Worm (Caenorhabditis elegans) whole organism, L4 larva: ENCODE measurements around the gene suds-3.

ENCODE experiments used
- D1046.2 ChIP-seq: fragments of 200-800 bp; sonication (Bioruptor generic); IDR thresholded peaks from 2 replicates; pipeline ENCODE4 v1.3.6; 2022; ENCODE audit warnings: missing genetic modification characterization, missing compliant biosample characterization
- R02D3.7 ChIP-seq: fragments of 150-350 bp; sonication (generic microtip); optimal IDR thresholded peaks from 3 replicates; lab custom pipeline; 2014; ENCODE audit warnings: missing biosample characterization, missing genetic modification characterization
- Y48G9A.11 ChIP-seq: fragments of 200-800 bp; sonication (Bioruptor generic); IDR thresholded peaks from 2 replicates; pipeline ENCODE4 v1.3.6; 2022; ENCODE audit warnings: missing genetic modification reagents, missing genetic modification characterization, missing compliant biosample characterization
- Y75B8A.6 ChIP-seq: fragments of 200-800 bp; sonication (Bioruptor generic); IDR thresholded peaks from 2 replicates; pipeline ENCODE4 v1.3.6; 2022; ENCODE audit warnings: missing genetic modification reagents, missing genetic modification characterization, missing compliant biosample characterization
- ZK337.2 ChIP-seq: fragments of 200-800 bp; sonication (Bioruptor generic); IDR thresholded peaks from 2 replicates; pipeline ENCODE4 v1.3.6; 2022; ENCODE audit warnings: missing genetic modification reagents, missing genetic modification characterization, missing compliant biosample characterization
- ZK546.5 ChIP-seq, 2 experiments: sonication (generic microtip); optimal IDR thresholded peaks; 2 replicates each; lab custom pipeline; 2017; ENCODE audit warnings: missing biosample characterization in 2 of 2, missing genetic modification characterization in 2 of 2
- ama-1 ChIP-seq: fragments of 150-350 bp; optimal IDR thresholded peaks from 2 replicates; lab custom pipeline; 2014; ENCODE audit warnings: inconsistent platforms, mixed read lengths
- ceh-20 ChIP-seq: fragments of 200-800 bp; sonication (Bioruptor generic); IDR thresholded peaks from 2 replicates; pipeline ENCODE4 v1.3.6; 2022; ENCODE audit warnings: missing genetic modification reagents, missing genetic modification characterization, missing compliant biosample characterization
- ces-1 ChIP-seq: fragments of 150-350 bp; sonication (generic microtip); optimal IDR thresholded peaks from 4 replicates; lab custom pipeline; 2014; ENCODE audit warnings: missing biosample characterization, missing genetic modification reagents, missing genetic modification characterization
- ctbp-1 ChIP-seq: fragments of 200-800 bp; sonication (Bioruptor generic); IDR thresholded peaks from 2 replicates; pipeline ENCODE4 v1.3.6; 2022; ENCODE audit warnings: missing genetic modification reagents, missing genetic modification characterization, missing compliant biosample characterization
- daf-8 ChIP-seq: fragments of 200-800 bp; sonication (Bioruptor generic); IDR thresholded peaks from 2 replicates; pipeline ENCODE4 v1.3.6; 2022; ENCODE audit warnings: missing genetic modification characterization, missing compliant biosample characterization
- dpl-1 ChIP-seq: fragments of 150-350 bp; optimal IDR thresholded peaks from 2 replicates; lab custom pipeline; 2014; ENCODE audit warnings: missing biosample characterization, missing genetic modification reagents, missing genetic modification characterization
- dve-1 ChIP-seq: sonication (generic microtip); optimal IDR thresholded peaks from 2 replicates; lab custom pipeline; 2017; ENCODE audit warnings: antibody characterized with exemption, mild to moderate bottlenecking, missing genetic modification characterization, missing compliant biosample characterization; ENCODE audit not compliant: insufficient read depth
- egl-27 ChIP-seq: sonication (generic microtip); optimal IDR thresholded peaks from 3 replicates; lab custom pipeline; 2017; ENCODE audit warnings: missing biosample characterization, missing genetic modification reagents, missing genetic modification characterization
- fkh-10 ChIP-seq: fragments of 150-350 bp; optimal IDR thresholded peaks from 2 replicates; lab custom pipeline; 2014; ENCODE audit warnings: missing biosample characterization, missing genetic modification reagents, missing genetic modification characterization
- gei-8 ChIP-seq: fragments of 200-800 bp; sonication (Bioruptor generic); optimal IDR thresholded peaks from 2 replicates; lab custom pipeline; 2018; ENCODE audit warnings: mild to moderate bottlenecking, missing genetic modification characterization, missing compliant biosample characterization
- hlh-30 ChIP-seq: sonication (generic microtip); optimal IDR thresholded peaks from 2 replicates; lab custom pipeline; 2017; ENCODE audit warnings: antibody characterized with exemption, mild to moderate bottlenecking, missing genetic modification characterization, missing compliant biosample characterization; ENCODE audit not compliant: insufficient read depth
- lin-15B ChIP-seq: fragments of 150-350 bp; sonication (generic microtip); optimal IDR thresholded peaks from 3 replicates; lab custom pipeline; 2014; ENCODE audit warnings: missing biosample characterization, missing genetic modification characterization
- lin-29 ChIP-seq: fragments of 200-800 bp; sonication (Bioruptor generic); IDR thresholded peaks from 2 replicates; pipeline ENCODE4 v1.3.6; 2022; ENCODE audit warnings: missing genetic modification reagents, missing genetic modification characterization, missing compliant biosample characterization
- lir-3 ChIP-seq: sonication (generic microtip); optimal IDR thresholded peaks from 2 replicates; lab custom pipeline; 2016; ENCODE audit warnings: mild to moderate bottlenecking, missing genetic modification characterization, missing compliant biosample characterization
- lsy-2 ChIP-seq, 2 experiments: fragments of 150-350 bp in 1 of 2; sonication (generic microtip) in 1 of 2; optimal IDR thresholded peaks; 2 replicates each; lab custom pipeline; 2014 to 2017; ENCODE audit warnings: missing biosample characterization in 2 of 2, missing genetic modification characterization in 2 of 2
- madf-5 ChIP-seq, 2 experiments: fragments of 200-800 bp; sonication (Bioruptor generic); IDR thresholded peaks; 2 replicates each; pipeline ENCODE4 v1.3.6; 2022; ENCODE audit warnings: missing compliant biosample characterization in 2 of 2, missing genetic modification characterization in 2 of 2
- madf-9 ChIP-seq: fragments of 200-800 bp; sonication (Bioruptor generic); conservative IDR thresholded peaks from 2 replicates; pipeline ENCODE4 v1.3.6; 2022; ENCODE audit warnings: missing genetic modification reagents, missing genetic modification characterization, missing compliant biosample characterization
- mdt-29 ChIP-seq: fragments of 200-800 bp; sonication (Bioruptor generic); IDR thresholded peaks from 2 replicates; pipeline ENCODE4 v1.3.6; 2022; ENCODE audit warnings: missing genetic modification reagents, missing genetic modification characterization, missing compliant biosample characterization
- mep-1 ChIP-seq: fragments of 150-350 bp; sonication (generic microtip); optimal IDR thresholded peaks from 3 replicates; lab custom pipeline; 2014; ENCODE audit warnings: missing biosample characterization, missing genetic modification characterization
- mxl-2 ChIP-seq: fragments of 200-800 bp; sonication (Bioruptor generic); conservative IDR thresholded peaks from 2 replicates; pipeline ENCODE4 v1.3.6; 2022; ENCODE audit warnings: missing genetic modification reagents, missing genetic modification characterization, missing compliant biosample characterization
- nhr-111 ChIP-seq: fragments of 200-800 bp; sonication (Bioruptor generic); optimal IDR thresholded peaks from 2 replicates; lab custom pipeline; 2018; ENCODE audit warnings: mild to moderate bottlenecking, missing genetic modification characterization, missing compliant biosample characterization
- nhr-25 ChIP-seq: sonication (generic microtip); optimal IDR thresholded peaks from 2 replicates; lab custom pipeline; 2017; ENCODE audit warnings: missing genetic modification characterization, mild to moderate bottlenecking, missing compliant biosample characterization, antibody characterized with exemption, moderate library complexity, borderline replicate concordance; ENCODE audit not compliant: insufficient read depth
- nhr-28 ChIP-seq: fragments of 150-350 bp; optimal IDR thresholded peaks from 2 replicates; lab custom pipeline; 2014; ENCODE audit warnings: missing biosample characterization, missing genetic modification characterization
- nhr-41 ChIP-seq: fragments of 200-800 bp; sonication (Bioruptor generic); IDR thresholded peaks from 2 replicates; pipeline ENCODE4 v1.3.6; 2022; ENCODE audit warnings: missing genetic modification reagents, missing genetic modification characterization, missing compliant biosample characterization
- nhr-77 ChIP-seq: fragments of 150-350 bp; optimal IDR thresholded peaks from 2 replicates; lab custom pipeline; 2014; ENCODE audit warnings: missing biosample characterization, missing genetic modification characterization
- pha-4 ChIP-seq, 2 experiments: fragments of 150-350 bp in 1 of 2; fragments of 200-800 bp in 1 of 2; sonication (Bioruptor generic) in 1 of 2; IDR thresholded peaks in 1 of 2; optimal IDR thresholded peaks in 1 of 2; 2 replicates each; pipeline versions ENCODE4 v1.3.6 to Lab custom; 2014 to 2022; ENCODE audit warnings: missing genetic modification characterization in 2 of 2, missing genetic modification reagents in 2 of 2, missing biosample characterization in 1 of 2, missing compliant biosample characterization in 1 of 2
- php-3 ChIP-seq: fragments of 200-800 bp; sonication (Bioruptor generic); IDR thresholded peaks from 2 replicates; pipeline ENCODE4 v1.3.6; 2022; ENCODE audit warnings: missing genetic modification reagents, missing genetic modification characterization, missing compliant biosample characterization
- pqm-1 ChIP-seq: sonication (generic microtip); optimal IDR thresholded peaks from 2 replicates; lab custom pipeline; 2017; ENCODE audit warnings: missing biosample characterization, missing genetic modification characterization
- rbr-2 ChIP-seq: sonication (generic microtip); optimal IDR thresholded peaks from 2 replicates; lab custom pipeline; 2016; ENCODE audit warnings: missing genotype, missing genetic modification characterization, missing compliant biosample characterization
- sdz-12 ChIP-seq: fragments of 200-800 bp; sonication (Bioruptor generic); optimal IDR thresholded peaks from 2 replicates; lab custom pipeline; 2018; ENCODE audit warnings: mild to moderate bottlenecking, missing genetic modification characterization, missing compliant biosample characterization
- set-16 ChIP-seq: fragments of 200-800 bp; sonication (Bioruptor generic); IDR thresholded peaks from 2 replicates; pipeline ENCODE4 v1.3.6; 2022; ENCODE audit warnings: missing genetic modification reagents, missing genetic modification characterization, missing compliant biosample characterization
- skn-1 ChIP-seq: fragments of 150-350 bp; optimal IDR thresholded peaks from 2 replicates; lab custom pipeline; 2014; ENCODE audit warnings: missing biosample characterization, missing genetic modification characterization
- tag-97 ChIP-seq: fragments of 200-800 bp; sonication (Bioruptor generic); IDR thresholded peaks from 2 replicates; pipeline ENCODE4 v1.3.6; 2022; ENCODE audit warnings: missing genetic modification characterization, missing compliant biosample characterization
- unc-39 ChIP-seq: sonication (generic microtip); optimal IDR thresholded peaks from 2 replicates; lab custom pipeline; 2017; ENCODE audit warnings: missing biosample characterization, missing genetic modification characterization
- unc-62 ChIP-seq, 3 experiments: fragments of 150-350 bp in 1 of 3; sonication (generic microtip); optimal IDR thresholded peaks in 2 of 3; peaks in 1 of 3; 1 replicate in 1 of 3; 2 replicates in 2 of 3; lab custom pipeline; 2014 to 2017; ENCODE audit warnings: missing biosample characterization in 3 of 3, missing genetic modification characterization in 3 of 3, missing genetic modification reagents in 3 of 3, missing genotype in 1 of 3
- vab-7 ChIP-seq: fragments of 200-800 bp; sonication (Bioruptor generic); IDR thresholded peaks from 2 replicates; pipeline ENCODE4 v1.3.6; 2022; ENCODE audit warnings: missing genetic modification reagents, missing genetic modification characterization, missing compliant biosample characterization
- zfp-2 ChIP-seq: sonication (generic microtip); optimal IDR thresholded peaks from 2 replicates; lab custom pipeline; 2016; ENCODE audit warnings: mild to moderate bottlenecking, missing genetic modification characterization, missing compliant biosample characterization
- ztf-11 ChIP-seq: fragments of 150-350 bp; optimal IDR thresholded peaks from 2 replicates; lab custom pipeline; 2014; ENCODE audit warnings: missing biosample characterization, missing genetic modification characterization
- ztf-7 ChIP-seq: fragments of 150-350 bp; optimal IDR thresholded peaks from 2 replicates; lab custom pipeline; 2014; ENCODE audit warnings: missing biosample characterization, missing genetic modification characterization

suds-3 gene

ce11 chrV:9930612-9931065, at the start of gene suds-3, which contains the start of gene rmh-2:
Gene suds-3, plus strand, starts transcription at chrV:9931015.
Gene rmh-2, minus strand, starts transcription at chrV:9930775.
- TF ChIP-seq ctbp-1 (GFP tag; lab: Robert Waterston, UW) (no peak), mxl-2 (no peak), mdt-29 (no peak), dve-1 (no peak), Y75B8A.6 (GFP tag; lab: Robert Waterston, UW) (no peak), ces-1 (GFP tag; lab: Kevin White, UChicago) (no peak), gei-8 (GFP tag; lab: Kevin White, UChicago) (no peak), nhr-28 (tag; lab: Kevin White, UChicago) (peak; percentile 23), pha-4 (GFP tag; IDR thresholded peaks at IDR 0.05; lab: Robert Waterston, UW) (0 out of 2 replicates have a peak, but pooled peaks have one; percentile 32), pha-4 (tag; optimal IDR thresholded peaks at IDR 0.05; lab: Kevin White, UChicago) (no peak), lir-3 (tag; lab: Kevin White, UChicago) (no peak), daf-8 (GFP tag; lab: Robert Waterston, UW) (no peak), nhr-25 (tag; lab: Kevin White, UChicago) (no peak), sdz-12 (GFP tag; lab: Kevin White, UChicago) (no peak), rbr-2 (tag; lab: Kevin White, UChicago) (no peak), madf-5 (GFP tag; IDR thresholded peaks at IDR 0.05; lab: Robert Waterston, UW) (no peak), nhr-77 (tag; lab: Kevin White, UChicago) (peak; percentile 1), ztf-7 (no peak), dpl-1 (peak; percentile 79), R02D3.7 (tag; lab: Kevin White, UChicago) (peak; percentile 85), ZK337.2 (GFP tag; lab: Robert Waterston, UW) (no peak), hlh-30 (peak; percentile 27), D1046.2 (GFP tag; lab: Robert Waterston, UW) (no peak), unc-62 (GFP tag; optimal IDR thresholded peaks at IDR 0.05 in 1 of 2; lab: Kevin White, UChicago) (no peak), unc-62 (tag; optimal IDR thresholded peaks at IDR 0.05; lab: Kevin White, UChicago) (no peak)
- TF ChIP-seq, all 104 proteins: peak for 6

ce11 chrV:9885918-9886488, 44.8 kb upstream of the suds-3 start, which contains the start of gene clp-9:
Gene clp-9, minus strand, starts transcription at chrV:9885968.
- TF ChIP-seq ztf-11 (tag; lab: Kevin White, UChicago) = no peak
- TF ChIP-seq unc-62 (GFP tag; optimal IDR thresholded peaks at IDR 0.05 in 1 of 2; lab: Kevin White, UChicago) = peak in 1 of 2 experiments; percentile 92
- no peak for TF ChIP-seq unc-62 (tag; optimal IDR thresholded peaks at IDR 0.05; lab: Kevin White, UChicago)
- TF ChIP-seq tag-97 = no peak

- no peak for TF ChIP-seq mdt-29
- no peak for TF ChIP-seq gei-8 (GFP tag; lab: Kevin White, UChicago)
- no peak for TF ChIP-seq zfp-2 (tag; lab: Kevin White, UChicago)
- TF ChIP-seq egl-27 (tag; lab: Kevin White, UChicago) = no peak
- TF ChIP-seq unc-39 (tag; lab: Kevin White, UChicago) = no peak
- TF ChIP-seq ZK546.5 (tag; optimal IDR thresholded peaks at IDR 0.05; lab: Kevin White, UChicago) = no peak
- TF ChIP-seq lin-15B (tag; lab: Kevin White, UChicago) = no peak
- TF ChIP-seq ama-1 (lab: Kevin White, UChicago) = no peak
- TF ChIP-seq lsy-2 (tag; optimal IDR thresholded peaks at IDR 0.05; lab: Kevin White, UChicago) = no peak
- TF ChIP-seq Y48G9A.11 (GFP tag; lab: Robert Waterston, UW) = no peak
- no peak for TF ChIP-seq mep-1 (tag; lab: Kevin White, UChicago)
- TF ChIP-seq lin-29 (GFP tag; lab: Robert Waterston, UW) = no peak
- TF ChIP-seq ztf-7 = no peak
- no peak for TF ChIP-seq fkh-10 (GFP tag; lab: Kevin White, UChicago)
- no peak for TF ChIP-seq vab-7 (GFP tag; lab: Robert Waterston, UW)
- TF ChIP-seq sdz-12 (GFP tag; lab: Kevin White, UChicago) = no peak
- 0 out of 2 replicates have a peak, but pooled peaks have one; percentile 37 for TF ChIP-seq php-3 (GFP tag; lab: Robert Waterston, UW)
- peak; percentile 53 for TF ChIP-seq nhr-28 (tag; lab: Kevin White, UChicago)
- TF ChIP-seq pqm-1 (tag; lab: Kevin White, UChicago) = peak; percentile 35
- TF ChIP-seq set-16 = no peak
- no peak for TF ChIP-seq madf-9 (GFP tag; lab: Robert Waterston, UW)
- TF ChIP-seq dve-1 = peak; percentile 76
- no peak for TF ChIP-seq skn-1 (tag; lab: Kevin White, UChicago)
- no peak for TF ChIP-seq nhr-41 (GFP tag; lab: Robert Waterston, UW)
- no peak for TF ChIP-seq ceh-20 (GFP tag; lab: Robert Waterston, UW)
- TF ChIP-seq nhr-111 = no peak
These were observed 41.2 kb upstream of the suds-3 start, which contains the start of gene fshr-1 for ce11 chrV:9889629-9890028. Gene fshr-1, plus strand, starts transcription at chrV:9889837.
